Fruit fly (Drosophila melanogaster): ENCODE data around the gene cv.

cv gene

DNA sequence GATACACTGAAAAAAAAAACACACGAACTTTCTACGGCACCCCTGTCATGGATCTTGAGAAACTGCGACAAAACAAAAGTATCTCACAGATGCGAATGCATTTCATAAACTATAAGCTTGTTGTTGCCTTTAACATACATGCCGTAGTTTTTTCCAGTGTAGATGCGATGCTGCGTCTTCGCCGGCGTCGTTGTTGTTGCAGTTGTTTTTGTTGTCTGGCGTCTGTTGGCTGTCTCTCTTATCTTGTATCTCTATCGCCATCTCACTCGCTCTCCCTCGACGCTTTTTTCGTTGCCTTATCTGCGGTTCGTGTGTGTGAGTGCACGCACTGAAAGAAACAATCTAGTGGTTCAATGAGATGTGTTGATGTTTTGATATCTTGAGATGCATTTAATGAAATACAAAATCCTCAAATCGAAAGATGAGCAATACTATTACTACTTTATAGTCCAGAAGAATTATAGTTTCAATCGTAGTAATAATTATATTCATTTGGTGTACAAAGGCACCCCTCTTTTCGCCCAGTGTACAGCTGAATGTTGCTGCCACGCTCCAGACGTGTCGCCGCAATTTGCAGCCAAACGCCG is 6.7 kb downstream of the cv start (continued):
- peak; percentile 93 for TF ChIP-seq CG14667 (GFP tag; IDR thresholded peaks at IDR 0.05)
- peak; percentile 99 for TF ChIP-seq Med (GFP tag)
- TF ChIP-seq aop (GFP tag; IDR thresholded peaks at IDR 0.05), result peak; percentile 94
- TF ChIP-seq PHDP (tag; optimal IDR thresholded peaks at IDR 0.05), result peak; percentile 89
- TF ChIP-seq p53 (GFP tag; optimal IDR thresholded peaks at IDR 0.05), result peak; percentile 96
- peak; percentile 89 for TF ChIP-seq CG3407 (GFP tag; optimal IDR thresholded peaks at IDR 0.05)
- TF ChIP-seq tll (GFP tag; optimal IDR thresholded peaks at IDR 0.05), result peak in 1 of 2 experiments; percentile 65
- peak in 1 of 3 experiments; percentile 80 for TF ChIP-seq Stat92E (GFP tag; optimal IDR thresholded peaks at IDR 0.05)
- TF ChIP-seq CG6791 (GFP tag; IDR thresholded peaks at IDR 0.05; ENCODE audit: partially characterized antibody), result no peak
- TF ChIP-seq HLH54F (GFP tag; optimal IDR thresholded peaks at IDR 0.05), result peak; percentile 96
- TF ChIP-seq nerfin-2 (GFP tag; IDR thresholded peaks at IDR 0.05; ENCODE audit: partially characterized antibody), result no peak
- peak; percentile 97 for TF ChIP-seq Camta (GFP tag; optimal IDR thresholded peaks at IDR 0.05)
- peak; percentile 94 for TF ChIP-seq CG18599 (GFP tag; optimal IDR thresholded peaks at IDR 0.05)
- TF ChIP-seq emc (GFP tag; optimal IDR thresholded peaks at IDR 0.05), result peak; percentile 95
- TF ChIP-seq sim (GFP tag; IDR thresholded peaks at IDR 0.05), result peak; percentile 97
- no peak for TF ChIP-seq vnd (GFP tag; IDR thresholded peaks at IDR 0.05; ENCODE audit: partially characterized antibody)
- peak; percentile 90 for TF ChIP-seq trh (GFP tag; optimal IDR thresholded peaks at IDR 0.05)
- TF ChIP-seq ase (GFP tag; IDR thresholded peaks at IDR 0.05), result peak; percentile 94
- TF ChIP-seq bigmax (GFP tag; optimal IDR thresholded peaks at IDR 0.05), result peak; percentile 48
- peak; percentile 97 for TF ChIP-seq az2 (GFP tag; optimal IDR thresholded peaks at IDR 0.05)
- peak; percentile 63 for TF ChIP-seq D19B (GFP tag; optimal IDR thresholded peaks at IDR 0.05)
- peak; percentile 65 for TF ChIP-seq mirr (GFP tag; optimal IDR thresholded peaks at IDR 0.05)
- TF ChIP-seq CG4328 (GFP tag; optimal IDR thresholded peaks at IDR 0.05), result peak; percentile 91
- TF ChIP-seq CG43689 (GFP tag; IDR thresholded peaks at IDR 0.05), result peak; percentile 94
- TF ChIP-seq trem (tag; optimal IDR thresholded peaks at IDR 0.05), result peak; percentile 82
- TF ChIP-seq Usf (GFP tag; optimal IDR thresholded peaks at IDR 0.05), result peak; percentile 92
- TF ChIP-seq nmo (GFP tag; optimal IDR thresholded peaks at IDR 0.05), result peak; percentile 95
- peak; percentile 18 for TF ChIP-seq abd-A (tag; optimal IDR thresholded peaks at IDR 0.05)
- peak; percentile 95 for TF ChIP-seq CG3065 (GFP tag; optimal IDR thresholded peaks at IDR 0.05)
- peak; percentile 45 for TF ChIP-seq stwl (tag; optimal IDR thresholded peaks at IDR 0.05)
- TF ChIP-seq gsb (GFP tag; IDR thresholded peaks at IDR 0.05), result peak; percentile 87
- peak; percentile 96 for TF ChIP-seq CG13123 (GFP tag; optimal IDR thresholded peaks at IDR 0.05)
- TF ChIP-seq CG3838 (GFP tag; optimal IDR thresholded peaks at IDR 0.05), result peak; percentile 91
- peak; percentile 43 for TF ChIP-seq CG30020 (tag; optimal IDR thresholded peaks at IDR 0.05)
- peak; percentile 95 for TF ChIP-seq fd96Cb (tag; optimal IDR thresholded peaks at IDR 0.05)
- TF ChIP-seq CG17385 (GFP tag; optimal IDR thresholded peaks at IDR 0.05), result peak; percentile 92
- peak; percentile 56 for TF ChIP-seq CTCF (GFP tag; optimal IDR thresholded peaks at IDR 0.05)
- TF ChIP-seq CG3281 (GFP tag; optimal IDR thresholded peaks at IDR 0.05), result peak; percentile 88
- TF ChIP-seq YL-1 (GFP tag; optimal IDR thresholded peaks at IDR 0.05), result peak; percentile 85
- peak; percentile 81 for TF ChIP-seq ham (GFP tag; IDR thresholded peaks at IDR 0.05)
- peak; percentile 96 for TF ChIP-seq chm (GFP tag; IDR thresholded peaks at IDR 0.05)
- peak; percentile 91 for TF ChIP-seq BtbVII (GFP tag; optimal IDR thresholded peaks at IDR 0.05)
- peak; percentile 93 for TF ChIP-seq caup (GFP tag; optimal IDR thresholded peaks at IDR 0.05; ENCODE audit: severe bottlenecking)
- peak; percentile 95 for TF ChIP-seq Fer1 (GFP tag; optimal IDR thresholded peaks at IDR 0.05)
- TF ChIP-seq CG9609 (GFP tag; optimal IDR thresholded peaks at IDR 0.05), result peak; percentile 98
- peak; percentile 90 for TF ChIP-seq scrt (GFP tag; optimal IDR thresholded peaks at IDR 0.05)
- TF ChIP-seq Rx (GFP tag; IDR thresholded peaks at IDR 0.05), result peak; percentile 97
- peak; percentile 86 for TF ChIP-seq CG17186 (GFP tag; optimal IDR thresholded peaks at IDR 0.05)
- peak; percentile 95 for TF ChIP-seq Sox102F (GFP tag; optimal IDR thresholded peaks at IDR 0.05)
